Worm (Caenorhabditis elegans) whole organism, young adult: ENCODE results near the gene vha-11.

Source experiments
- B0035.1 ChIP-seq: sonication (generic microtip); optimal IDR thresholded peaks from 2 replicates; lab custom pipeline; 2016; ENCODE audit warnings: missing genetic modification characterization, mild to moderate bottlenecking, missing compliant biosample characterization, missing genotype, missing genetic modification reagents
- F10E7.11 ChIP-seq: sonication (generic microtip); optimal IDR thresholded peaks from 2 replicates; lab custom pipeline; 2017; ENCODE audit warnings: mild to moderate bottlenecking, missing genetic modification characterization, moderate library complexity, missing compliant biosample characterization
- F23B12.7 ChIP-seq: sonication (generic microtip); optimal IDR thresholded peaks from 2 replicates; lab custom pipeline; 2017; ENCODE audit warnings: missing genetic modification characterization, mild to moderate bottlenecking, missing compliant biosample characterization, antibody characterized with exemption, moderate library complexity; ENCODE audit not compliant: insufficient read depth
- K11D2.4 ChIP-seq: fragments of 200-800 bp; sonication (Bioruptor generic); IDR thresholded peaks from 2 replicates; pipeline ENCODE4 v1.3.6; 2022; ENCODE audit warnings: missing genetic modification reagents, missing genetic modification characterization, missing compliant biosample characterization
- K12H6.12 ChIP-seq: fragments of 200-800 bp; sonication (Bioruptor generic); optimal IDR thresholded peaks from 2 replicates; lab custom pipeline; 2018; ENCODE audit warnings: mild to moderate bottlenecking, missing genetic modification characterization, missing compliant biosample characterization
- T07F8.4 ChIP-seq: sonication (generic microtip); optimal IDR thresholded peaks from 2 replicates; lab custom pipeline; 2016; ENCODE audit warnings: mild to moderate bottlenecking, missing genetic modification characterization, moderate library complexity, missing compliant biosample characterization
- Y56A3A.18 ChIP-seq: fragments of 200-800 bp; sonication (Bioruptor generic); IDR thresholded peaks from 2 replicates; pipeline ENCODE4 v1.3.6; 2022; ENCODE audit warnings: missing genetic modification reagents, missing genetic modification characterization, missing compliant biosample characterization
- akir-1 ChIP-seq: fragments of 200-800 bp; sonication (Bioruptor generic); optimal IDR thresholded peaks from 2 replicates; lab custom pipeline; 2018; ENCODE audit warnings: mild to moderate bottlenecking, missing genetic modification characterization, moderate library complexity, missing compliant biosample characterization
- aptf-2 ChIP-seq: fragments of 200-800 bp; sonication (Bioruptor generic); conservative IDR thresholded peaks from 2 replicates; pipeline ENCODE4 v1.3.6; 2022; ENCODE audit warnings: missing genetic modification reagents, missing genetic modification characterization, missing compliant biosample characterization
- athp-1 ChIP-seq: sonication (generic microtip); optimal IDR thresholded peaks from 2 replicates; lab custom pipeline; 2017; ENCODE audit warnings: mild to moderate bottlenecking, missing genetic modification characterization, missing compliant biosample characterization
- attf-5 ChIP-seq: fragments of 200-800 bp; sonication (Bioruptor generic); optimal IDR thresholded peaks from 2 replicates; lab custom pipeline; 2018; ENCODE audit warnings: mild to moderate bottlenecking, missing genetic modification characterization, missing compliant biosample characterization
- bed-1 ChIP-seq: fragments of 200-800 bp; sonication (Bioruptor generic); IDR thresholded peaks from 2 replicates; pipeline ENCODE4 v1.3.6; 2022; ENCODE audit warnings: missing genetic modification reagents, missing genetic modification characterization, missing compliant biosample characterization
- bed-2 ChIP-seq: fragments of 200-800 bp; sonication (Bioruptor generic); IDR thresholded peaks from 2 replicates; pipeline ENCODE4 v1.3.6; 2022; ENCODE audit warnings: missing genetic modification reagents, missing genetic modification characterization, missing compliant biosample characterization
- ekl-4 ChIP-seq: fragments of 200-800 bp; sonication (Bioruptor generic); IDR thresholded peaks from 2 replicates; pipeline ENCODE4 v1.3.6; 2022; ENCODE audit warnings: missing genetic modification reagents, missing genetic modification characterization, missing compliant biosample characterization
- ets-4 ChIP-seq: fragments of 200-800 bp; sonication (Bioruptor generic); optimal IDR thresholded peaks from 2 replicates; lab custom pipeline; 2018; ENCODE audit warnings: mild to moderate bottlenecking, missing genetic modification characterization, missing compliant biosample characterization
- gei-17 ChIP-seq: fragments of 200-800 bp; sonication (Bioruptor generic); optimal IDR thresholded peaks from 2 replicates; lab custom pipeline; 2018; ENCODE audit warnings: mild to moderate bottlenecking, missing genetic modification characterization, missing compliant biosample characterization
- him-1 ChIP-seq: sonication (generic microtip); optimal IDR thresholded peaks from 2 replicates; lab custom pipeline; 2016; ENCODE audit warnings: missing genotype, missing genetic modification reagents, missing genetic modification characterization, missing compliant biosample characterization
- hlh-26 ChIP-seq: fragments of 200-800 bp; sonication (Bioruptor generic); conservative IDR thresholded peaks from 2 replicates; pipeline ENCODE4 v1.3.6; 2022; ENCODE audit warnings: missing genetic modification reagents, missing genetic modification characterization, missing compliant biosample characterization
- lag-1 ChIP-seq: fragments of 200-800 bp; sonication (Bioruptor generic); IDR thresholded peaks from 2 replicates; pipeline ENCODE4 v1.3.6; 2022; ENCODE audit warnings: missing genetic modification reagents, missing genetic modification characterization, missing compliant biosample characterization
- lin-26 ChIP-seq: fragments of 200-800 bp; sonication (Bioruptor generic); IDR thresholded peaks from 2 replicates; pipeline ENCODE4 v1.3.6; 2022; ENCODE audit warnings: missing genetic modification reagents, missing genetic modification characterization, missing compliant biosample characterization
- lin-54 ChIP-seq: fragments of 200-800 bp; sonication (Bioruptor generic); optimal IDR thresholded peaks from 2 replicates; lab custom pipeline; 2018; ENCODE audit warnings: mild to moderate bottlenecking, missing genetic modification characterization, missing compliant biosample characterization
- lsl-1 ChIP-seq: fragments of 200-800 bp; sonication (Bioruptor generic); optimal IDR thresholded peaks from 2 replicates; lab custom pipeline; 2018; ENCODE audit warnings: mild to moderate bottlenecking, missing genetic modification characterization, moderate library complexity, missing compliant biosample characterization
- madf-10 ChIP-seq: sonication (generic microtip); optimal IDR thresholded peaks from 2 replicates; lab custom pipeline; 2016; ENCODE audit warnings: mild to moderate bottlenecking, missing genetic modification characterization, missing compliant biosample characterization
- madf-3 ChIP-seq: fragments of 200-800 bp; sonication (Bioruptor generic); IDR thresholded peaks from 2 replicates; pipeline ENCODE4 v1.3.6; 2022; ENCODE audit warnings: missing genetic modification reagents, missing genetic modification characterization, missing compliant biosample characterization
- mes-4 ChIP-seq: sonication (generic microtip); optimal IDR thresholded peaks from 2 replicates; lab custom pipeline; 2016; ENCODE audit warnings: missing genotype, missing genetic modification characterization, missing compliant biosample characterization
- mxl-1 ChIP-seq: sonication (generic microtip); optimal IDR thresholded peaks from 2 replicates; lab custom pipeline; 2016; ENCODE audit warnings: missing genetic modification characterization, missing compliant biosample characterization
- nfya-1 ChIP-seq: sonication (generic microtip); optimal IDR thresholded peaks from 2 replicates; lab custom pipeline; 2017; ENCODE audit warnings: antibody characterized with exemption, missing compliant biosample characterization, missing genetic modification characterization, borderline replicate concordance; ENCODE audit not compliant: insufficient read depth
- nfya-2 ChIP-seq: fragments of 200-800 bp; sonication (Bioruptor generic); IDR thresholded peaks from 2 replicates; pipeline ENCODE4 v1.3.6; 2022; ENCODE audit warnings: missing genetic modification reagents, missing genetic modification characterization, missing compliant biosample characterization
- nhr-80 ChIP-seq: sonication (generic microtip); optimal IDR thresholded peaks from 2 replicates; lab custom pipeline; 2016; ENCODE audit warnings: missing genetic modification characterization, missing compliant biosample characterization
- nhr-90 ChIP-seq: sonication (generic microtip); optimal IDR thresholded peaks from 2 replicates; lab custom pipeline; 2016; ENCODE audit warnings: missing genotype, mild to moderate bottlenecking, missing genetic modification characterization, missing compliant biosample characterization
- pha-4 ChIP-seq: fragments of 150-350 bp; sonication (generic microtip); optimal IDR thresholded peaks from 2 replicates; lab custom pipeline; 2014; ENCODE audit warnings: missing biosample characterization, missing genetic modification reagents, missing genetic modification characterization
- rcor-1 ChIP-seq: fragments of 200-800 bp; sonication (Bioruptor generic); IDR thresholded peaks from 2 replicates; pipeline ENCODE4 v1.3.6; 2022; ENCODE audit warnings: missing genetic modification reagents, missing genetic modification characterization, missing compliant biosample characterization
- rec-8 ChIP-seq, 2 experiments: sonication (generic microtip); optimal IDR thresholded peaks; 2 replicates each; lab custom pipeline; 2016; ENCODE audit warnings: mild to moderate bottlenecking in 2 of 2, missing genetic modification characterization in 2 of 2, missing genetic modification reagents in 2 of 2, missing genotype in 2 of 2, missing biosample characterization in 1 of 2, missing compliant biosample characterization in 1 of 2, moderate library complexity in 1 of 2
- sea-2 ChIP-seq: fragments of 200-800 bp; sonication (Bioruptor generic); IDR thresholded peaks from 2 replicates; pipeline ENCODE4 v1.3.6; 2022; ENCODE audit warnings: missing genetic modification characterization, missing compliant biosample characterization
- snpc-1.1 ChIP-seq: sonication (generic microtip); optimal IDR thresholded peaks from 2 replicates; lab custom pipeline; 2017; ENCODE audit warnings: missing genetic modification characterization, mild to moderate bottlenecking, missing compliant biosample characterization, antibody characterized with exemption, moderate library complexity, missing genotype, missing genetic modification reagents; ENCODE audit not compliant: insufficient read depth
- snpc-1.3 ChIP-seq: sonication (generic microtip); optimal IDR thresholded peaks from 2 replicates; lab custom pipeline; 2017; ENCODE audit warnings: missing genetic modification characterization, mild to moderate bottlenecking, missing compliant biosample characterization, antibody characterized with exemption, moderate library complexity, missing genotype, missing genetic modification reagents; ENCODE audit not compliant: insufficient read depth
- snpc-3.4 ChIP-seq: sonication (generic microtip); optimal IDR thresholded peaks from 2 replicates; lab custom pipeline; 2017; ENCODE audit warnings: missing genetic modification characterization, mild to moderate bottlenecking, missing compliant biosample characterization, antibody characterized with exemption, moderate library complexity, missing genotype, missing genetic modification reagents
- snpc-4 ChIP-seq, 5 experiments: fragments of 150-350 bp in 1 of 5; sonication (generic microtip) in 4 of 5; optimal IDR thresholded peaks; 2 replicates each; lab custom pipeline; 2014 to 2018; ENCODE audit warnings: missing genetic modification characterization in 5 of 5, missing biosample characterization in 3 of 5, antibody characterized with exemption in 2 of 5, mild to moderate bottlenecking in 2 of 5, missing compliant biosample characterization in 2 of 5, missing genotype in 2 of 5, moderate library complexity in 2 of 5, missing genetic modification reagents in 1 of 5
- sptf-2 ChIP-seq: fragments of 200-800 bp; sonication (Bioruptor generic); optimal IDR thresholded peaks from 2 replicates; lab custom pipeline; 2018; ENCODE audit warnings: mild to moderate bottlenecking, missing genetic modification characterization, missing compliant biosample characterization
- tlf-1 ChIP-seq: fragments of 200-800 bp; sonication (Bioruptor generic); optimal IDR thresholded peaks from 2 replicates; lab custom pipeline; 2018; ENCODE audit warnings: mild to moderate bottlenecking, missing genetic modification characterization, missing compliant biosample characterization
- unc-130 ChIP-seq: sonication (generic microtip); optimal IDR thresholded peaks from 2 replicates; lab custom pipeline; 2016; ENCODE audit warnings: missing genetic modification reagents, missing genetic modification characterization, missing compliant biosample characterization
- unc-62 ChIP-seq: fragments of 150-350 bp; optimal IDR thresholded peaks from 2 replicates; lab custom pipeline; 2014; ENCODE audit warnings: missing biosample characterization, missing genetic modification reagents, missing genetic modification characterization
- ztf-22 ChIP-seq: fragments of 200-800 bp; sonication (Bioruptor generic); optimal IDR thresholded peaks from 2 replicates; lab custom pipeline; 2018; ENCODE audit warnings: mild to moderate bottlenecking, missing genetic modification characterization, moderate library complexity, missing compliant biosample characterization
- ztf-25 ChIP-seq: fragments of 200-800 bp; sonication (Bioruptor generic); IDR thresholded peaks from 2 replicates; pipeline ENCODE4 v1.3.6; 2022; ENCODE audit warnings: missing genetic modification reagents, missing genetic modification characterization, missing compliant biosample characterization
- ztf-6 ChIP-seq: fragments of 200-800 bp; sonication (Bioruptor generic); IDR thresholded peaks from 2 replicates; pipeline ENCODE4 v1.3.6; 2022; ENCODE audit warnings: missing genetic modification reagents, missing genetic modification characterization, missing compliant biosample characterization

The vha-11 gene

ce11 chrIV:2313721-2314683 is at the start of gene vha-11:
TSS of gene vha-11 (minus strand) at chrIV:2314567.
- no peak for TF ChIP-seq K12H6.12 (tag; lab: Kevin White, UChicago)
- peak; percentile 40 for TF ChIP-seq lin-54 (GFP tag; lab: Kevin White, UChicago)
- TF ChIP-seq bed-2 (GFP tag; lab: Robert Waterston, UW) = no peak
- no peak; the same call in 1 of the 2 replicates for TF ChIP-seq K11D2.4
- no peak for TF ChIP-seq lin-26
- TF ChIP-seq rec-8 (tag; optimal IDR thresholded peaks at IDR 0.05; lab: Kevin White, UChicago) = no peak
- no peak for TF ChIP-seq snpc-3.4 (tag; lab: Kevin White, UChicago)
- no peak for TF ChIP-seq unc-130 (GFP tag; lab: Kevin White, UChicago)
- no peak for TF ChIP-seq unc-62 (GFP tag; lab: Kevin White, UChicago)
- TF ChIP-seq gei-17 (GFP tag; lab: Kevin White, UChicago) = no peak
- no peak for TF ChIP-seq hlh-26
- no peak for TF ChIP-seq ztf-6 (GFP tag; lab: Robert Waterston, UW)
- TF ChIP-seq mes-4 (tag; lab: Kevin White, UChicago) = no peak
- TF ChIP-seq mxl-1 (tag; lab: Kevin White, UChicago) = no peak
- TF ChIP-seq sea-2 = no peak
- TF ChIP-seq T07F8.4 (tag; lab: Kevin White, UChicago) = no peak
- peak; percentile 64 for TF ChIP-seq athp-1
- no peak for TF ChIP-seq snpc-4 (GFP tag; optimal IDR thresholded peaks at IDR 0.05; lab: Kevin White, UChicago)
- TF ChIP-seq snpc-4 (tag; optimal IDR thresholded peaks at IDR 0.05; lab: Kevin White, UChicago) = no peak
- no peak for TF ChIP-seq attf-5 (GFP tag; lab: Kevin White, UChicago)
- no peak for TF ChIP-seq nfya-2
- no peak for TF ChIP-seq snpc-1.1 (tag; lab: Kevin White, UChicago)
- no peak for TF ChIP-seq F10E7.11
- TF ChIP-seq madf-10 (tag; lab: Kevin White, UChicago) = no peak
- no peak for TF ChIP-seq nfya-1 (tag; lab: Kevin White, UChicago)
- TF ChIP-seq akir-1 (GFP tag; lab: Kevin White, UChicago) = no peak
- no peak for TF ChIP-seq sptf-2 (GFP tag; lab: Kevin White, UChicago)
- TF ChIP-seq nhr-90 = no peak
- TF ChIP-seq ekl-4 (GFP tag; lab: Robert Waterston, UW) = peak; percentile 48; the same call in 1 of the 2 replicates
- no peak for TF ChIP-seq snpc-1.3 (tag; lab: Kevin White, UChicago)
- TF ChIP-seq aptf-2 (GFP tag; lab: Robert Waterston, UW) = 0 out of 2 replicates have a peak, but pooled peaks have one; percentile 31
- no peak for TF ChIP-seq rcor-1 (GFP tag; lab: Robert Waterston, UW)
- TF ChIP-seq nhr-80 (tag; lab: Kevin White, UChicago) = no peak
- TF ChIP-seq tlf-1 (GFP tag; lab: Kevin White, UChicago) = no peak
- TF ChIP-seq pha-4 (tag; lab: Kevin White, UChicago) = no peak
- no peak for TF ChIP-seq ztf-22 (GFP tag; lab: Kevin White, UChicago)
- no peak for TF ChIP-seq madf-3 (GFP tag; lab: Robert Waterston, UW)
- TF ChIP-seq lag-1 = no peak
- TF ChIP-seq F23B12.7 (tag; lab: Kevin White, UChicago) = no peak
- no peak for TF ChIP-seq lsl-1 (GFP tag; lab: Kevin White, UChicago)
- TF ChIP-seq ets-4 (GFP tag; lab: Kevin White, UChicago) = no peak
- TF ChIP-seq him-1 (tag; lab: Kevin White, UChicago) = no peak
- TF ChIP-seq Y56A3A.18 (GFP tag; lab: Robert Waterston, UW) = no peak
- TF ChIP-seq bed-1 = no peak
- no peak for TF ChIP-seq B0035.1
- no peak for TF ChIP-seq ztf-25 (GFP tag; lab: Robert Waterston, UW)
